Worm (Caenorhabditis elegans) whole organism, L2 larva: ENCODE measurements around the gene cor-1.

Experiments used
- F13H6.1 ChIP-seq: sonication (generic microtip); optimal IDR thresholded peaks from 2 replicates; lab custom pipeline; 2016; ENCODE audit warnings: missing genetic modification characterization, missing compliant biosample characterization
- R02D3.7 ChIP-seq: fragments of 150-350 bp; optimal IDR thresholded peaks from 2 replicates; lab custom pipeline; 2014; ENCODE audit warnings: missing biosample characterization, missing genetic modification characterization
- Y55F3AM.14 ChIP-seq: fragments of 200-800 bp; sonication (Bioruptor generic); optimal IDR thresholded peaks from 2 replicates; lab custom pipeline; 2018; ENCODE audit warnings: mild to moderate bottlenecking, missing genetic modification characterization, missing compliant biosample characterization
- alr-1 ChIP-seq: fragments of 150-350 bp; optimal IDR thresholded peaks from 2 replicates; lab custom pipeline; 2014; ENCODE audit warnings: missing biosample characterization, missing genetic modification characterization
- ceh-16 ChIP-seq: fragments of 150-350 bp; optimal IDR thresholded peaks from 2 replicates; lab custom pipeline; 2014; ENCODE audit warnings: missing biosample characterization, missing genetic modification characterization
- ceh-82 ChIP-seq: fragments of 150-350 bp; optimal IDR thresholded peaks from 2 replicates; lab custom pipeline; 2014; ENCODE audit warnings: missing biosample characterization, missing genetic modification characterization
- elt-1 ChIP-seq: fragments of 150-350 bp; optimal IDR thresholded peaks from 2 replicates; lab custom pipeline; 2014; ENCODE audit warnings: missing biosample characterization, missing genetic modification characterization
- fos-1 ChIP-seq: fragments of 150-350 bp; optimal IDR thresholded peaks from 2 replicates; lab custom pipeline; 2014; ENCODE audit warnings: missing biosample characterization, missing genetic modification characterization
- gmeb-1 ChIP-seq: fragments of 150-350 bp; optimal IDR thresholded peaks from 2 replicates; lab custom pipeline; 2014; ENCODE audit warnings: missing biosample characterization, missing genetic modification characterization
- mab-5 ChIP-seq: fragments of 150-350 bp; optimal IDR thresholded peaks from 2 replicates; lab custom pipeline; 2014; ENCODE audit warnings: missing biosample characterization, missing genetic modification characterization
- mbf-1 ChIP-seq: sonication (generic microtip); optimal IDR thresholded peaks from 2 replicates; lab custom pipeline; 2017; ENCODE audit warnings: missing biosample characterization, missing genetic modification characterization
- nhr-11 ChIP-seq: fragments of 150-350 bp; optimal IDR thresholded peaks from 2 replicates; lab custom pipeline; 2014; ENCODE audit warnings: missing biosample characterization, missing genetic modification characterization
- nhr-12 ChIP-seq: fragments of 150-350 bp; optimal IDR thresholded peaks from 2 replicates; lab custom pipeline; 2014; ENCODE audit warnings: missing biosample characterization, missing genetic modification characterization
- nhr-21 ChIP-seq: fragments of 150-350 bp; optimal IDR thresholded peaks from 2 replicates; lab custom pipeline; 2014; ENCODE audit warnings: missing biosample characterization, missing genetic modification characterization
- nhr-23 ChIP-seq: fragments of 150-350 bp; optimal IDR thresholded peaks from 2 replicates; lab custom pipeline; 2014; ENCODE audit warnings: missing biosample characterization, missing genetic modification reagents, missing genetic modification characterization
- nhr-77 ChIP-seq: fragments of 150-350 bp; optimal IDR thresholded peaks from 2 replicates; lab custom pipeline; 2014; ENCODE audit warnings: missing biosample characterization, missing genetic modification characterization
- sem-4 ChIP-seq: fragments of 150-350 bp; optimal IDR thresholded peaks from 2 replicates; lab custom pipeline; 2014; ENCODE audit warnings: missing biosample characterization, missing genetic modification reagents, missing genetic modification characterization
- sma-9 ChIP-seq, 2 experiments: fragments of 150-350 bp in 1 of 2; sonication (generic microtip) in 1 of 2; optimal IDR thresholded peaks; 2 replicates each; lab custom pipeline; 2014 to 2016; ENCODE audit warnings: missing genetic modification characterization in 2 of 2, mild to moderate bottlenecking in 1 of 2, missing biosample characterization in 1 of 2, missing compliant biosample characterization in 1 of 2, missing genetic modification reagents in 1 of 2, moderate library complexity in 1 of 2
- snpc-4 ChIP-seq: fragments of 150-350 bp; optimal IDR thresholded peaks from 2 replicates; lab custom pipeline; 2014; ENCODE audit warnings: missing biosample characterization, missing genetic modification characterization
- unc-39 ChIP-seq: fragments of 150-350 bp; optimal IDR thresholded peaks from 2 replicates; lab custom pipeline; 2014; ENCODE audit warnings: missing biosample characterization, missing genetic modification characterization
- unc-55 ChIP-seq: fragments of 150-350 bp; sonication (generic microtip); optimal IDR thresholded peaks from 3 replicates; lab custom pipeline; 2014; ENCODE audit warnings: missing biosample characterization, missing genetic modification reagents, missing genetic modification characterization
- ztf-1 ChIP-seq: fragments of 200-800 bp; sonication (Bioruptor generic); conservative IDR thresholded peaks from 2 replicates; pipeline ENCODE4 v1.3.6; 2022; ENCODE audit warnings: missing genetic modification characterization, missing compliant biosample characterization
- ztf-11 ChIP-seq: sonication (generic microtip); optimal IDR thresholded peaks from 2 replicates; lab custom pipeline; 2017; ENCODE audit warnings: missing biosample characterization, missing genetic modification characterization
- ztf-4 ChIP-seq: fragments of 150-350 bp; optimal IDR thresholded peaks from 2 replicates; lab custom pipeline; 2014; ENCODE audit warnings: missing biosample characterization, missing genetic modification characterization

The cor-1 gene

DNA sequence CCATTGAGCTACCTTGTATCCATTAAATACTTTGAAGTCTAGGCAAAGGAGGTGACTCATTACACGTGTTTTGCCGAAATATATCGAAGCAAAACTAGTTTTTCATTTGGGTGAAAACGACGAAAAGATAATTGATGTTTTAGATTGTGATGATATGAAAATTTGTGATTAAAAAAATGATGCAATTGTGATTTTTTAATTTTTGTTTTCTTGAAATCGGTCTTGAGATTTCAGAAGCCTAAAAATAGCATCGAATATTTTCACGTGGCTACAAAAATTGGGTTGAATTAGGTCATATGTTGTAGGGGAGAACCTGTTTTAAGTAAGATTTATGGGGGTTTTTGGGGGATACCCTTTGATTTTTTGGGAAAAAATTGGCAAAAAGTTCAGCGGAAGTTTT lies 41.6 kb downstream of the cor-1 start (continued):
- no peak for TF ChIP-seq ztf-11

DNA sequence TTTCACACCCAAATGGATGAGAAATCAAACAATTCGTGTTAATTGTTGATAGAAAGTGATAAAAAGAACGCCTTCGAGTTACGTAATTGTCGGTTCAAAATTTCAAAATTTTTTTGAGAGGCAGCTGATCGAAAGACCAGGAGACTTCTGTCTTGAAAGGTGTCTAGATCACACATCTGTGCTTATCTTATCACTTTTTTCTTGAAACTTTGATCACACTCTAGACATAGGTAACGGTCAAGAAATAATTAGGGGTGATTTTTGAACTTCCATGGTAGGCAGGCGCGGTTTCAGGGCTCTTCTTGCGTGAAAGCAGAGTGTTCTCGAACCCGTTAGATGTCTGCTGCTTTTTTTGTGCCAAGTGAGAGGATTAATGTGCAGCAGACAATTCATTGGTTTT lies 44.5 kb downstream of the cor-1 start:
- TF ChIP-seq unc-55 (GFP tag; lab: Kevin White, UChicago) (no peak), F13H6.1 (tag; lab: Kevin White, UChicago) (no peak), nhr-11 (tag; lab: Kevin White, UChicago) (no peak), nhr-77 (no peak)

DNA sequence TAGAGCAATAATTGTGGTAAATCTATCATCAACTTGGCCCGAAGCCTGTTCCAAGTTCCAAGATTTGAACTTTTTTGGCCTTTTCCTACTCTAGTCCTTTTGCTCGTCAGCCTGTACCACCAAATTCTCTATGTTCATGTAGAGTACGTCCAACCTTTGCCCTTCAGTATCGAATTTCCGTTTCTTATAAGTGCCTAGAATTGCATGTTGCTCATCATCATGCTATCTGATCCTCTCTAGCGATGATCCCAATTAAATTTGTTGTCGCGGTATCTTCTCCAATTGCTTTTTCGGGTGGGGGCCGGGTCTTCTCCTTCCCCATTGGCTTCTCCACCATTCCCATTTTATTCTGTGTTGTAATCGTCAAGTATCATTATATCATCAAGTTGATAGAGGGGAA lies 45.0 kb downstream of the cor-1 start:
- no peak for TF ChIP-seq ceh-82 (tag; lab: Kevin White, UChicago)
- TF ChIP-seq ceh-16 (tag; lab: Kevin White, UChicago), result no peak
- TF ChIP-seq ztf-4, result no peak
- no peak for TF ChIP-seq snpc-4 (tag; lab: Kevin White, UChicago)
- no peak for TF ChIP-seq mab-5 (tag; lab: Kevin White, UChicago)
- TF ChIP-seq fos-1 (tag; lab: Kevin White, UChicago), result no peak
- no peak for TF ChIP-seq sma-9 (GFP tag; optimal IDR thresholded peaks at IDR 0.05; lab: Kevin White, UChicago)
- no peak for TF ChIP-seq sma-9 (tag; optimal IDR thresholded peaks at IDR 0.05; lab: Kevin White, UChicago)
- TF ChIP-seq ztf-11, result no peak
- TF ChIP-seq sem-4 (tag; lab: Kevin White, UChicago), result no peak
- TF ChIP-seq nhr-21 (tag; lab: Kevin White, UChicago), result no peak
- no peak for TF ChIP-seq R02D3.7 (tag; lab: Kevin White, UChicago)
- no peak for TF ChIP-seq gmeb-1 (tag; lab: Kevin White, UChicago)
- no peak for TF ChIP-seq nhr-12
- no peak for TF ChIP-seq alr-1
- TF ChIP-seq mbf-1 (tag; lab: Kevin White, UChicago), result no peak
- TF ChIP-seq, all 48 proteins: peak for 0

DNA sequence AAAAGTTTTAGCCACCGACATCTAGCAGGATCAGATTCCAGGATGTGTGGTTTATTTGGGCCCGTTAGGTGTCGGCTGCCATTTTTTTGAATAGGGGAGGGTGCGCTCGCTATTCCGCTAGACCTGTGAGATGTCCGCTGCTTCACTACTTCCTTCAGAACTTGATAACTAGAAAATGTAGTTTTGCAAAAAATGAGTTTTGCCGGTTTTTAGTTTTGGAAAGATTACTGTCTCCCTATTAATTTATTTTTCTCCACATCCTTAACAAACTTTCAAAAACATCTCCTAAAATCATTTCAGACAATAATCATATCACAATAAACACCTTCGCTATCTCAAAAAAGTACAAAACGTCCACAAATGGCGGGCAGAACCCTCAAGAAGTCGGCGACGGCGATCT lies 45.9 kb downstream of the cor-1 start, which contains the start of gene vglu-2:
Gene vglu-2, plus strand, starts transcription at position 301 of the 400 bp plus-strand sequence.
- TF ChIP-seq nhr-12 (no peak), nhr-23 (tag; lab: Kevin White, UChicago) (no peak), ztf-1 (GFP tag; lab: Robert Waterston, UW) (no peak), elt-1 (no peak)
- TF ChIP-seq, all 48 proteins: peak for 0

DNA sequence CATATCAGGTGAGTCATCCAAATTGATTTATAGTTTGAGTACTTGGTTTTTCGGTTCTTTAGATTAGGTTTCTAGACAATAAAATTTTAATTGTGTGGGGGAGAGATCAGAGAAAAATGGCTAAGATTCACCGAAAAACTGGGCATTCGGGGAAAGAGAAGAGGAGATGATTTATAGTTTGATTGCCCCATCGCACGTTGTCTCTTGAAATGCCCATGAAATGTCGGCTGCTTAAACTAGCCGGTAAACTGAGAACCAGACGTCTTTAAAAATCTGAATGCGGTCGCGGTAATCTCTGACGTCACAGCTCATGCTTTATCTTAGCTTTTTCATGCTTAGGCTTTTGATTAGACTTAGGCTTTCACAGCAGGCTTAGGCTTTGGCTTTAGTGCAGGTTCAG lies 48.0 kb downstream of the cor-1 start:
- TF ChIP-seq gmeb-1 (tag; lab: Kevin White, UChicago) (no peak), Y55F3AM.14 (no peak), snpc-4 (tag; lab: Kevin White, UChicago) (peak; percentile 80)

DNA sequence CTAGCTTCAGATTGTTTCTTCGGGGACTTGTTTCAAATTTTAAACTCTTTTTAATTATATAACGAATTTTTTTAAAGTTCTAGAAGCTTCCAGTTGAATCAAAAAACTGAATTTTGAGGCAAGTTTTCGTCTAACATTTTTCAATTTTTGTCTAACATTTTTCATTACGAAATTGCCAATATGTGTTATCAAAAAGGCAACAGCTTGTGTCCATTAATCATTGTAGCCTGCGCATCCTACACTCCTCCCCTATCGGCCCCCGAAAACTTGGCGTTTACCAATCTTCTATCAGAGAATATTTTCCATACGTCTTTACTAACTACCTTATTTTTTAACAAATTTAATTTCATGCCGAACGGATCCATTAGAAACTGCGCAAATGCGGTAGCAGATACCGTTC lies 51.2 kb downstream of the cor-1 start, which contains the start of gene vglu-3:
Gene vglu-3, plus strand, starts transcription at position 301 of the 400 bp plus-strand sequence.
- TF ChIP-seq unc-39 (no peak), ceh-16 (tag; lab: Kevin White, UChicago) (no peak), ztf-1 (GFP tag; lab: Robert Waterston, UW) (no peak)
